Worm (Caenorhabditis elegans): ENCODE data around the gene F53H8.3.

Gene F53H8.3

DNA sequence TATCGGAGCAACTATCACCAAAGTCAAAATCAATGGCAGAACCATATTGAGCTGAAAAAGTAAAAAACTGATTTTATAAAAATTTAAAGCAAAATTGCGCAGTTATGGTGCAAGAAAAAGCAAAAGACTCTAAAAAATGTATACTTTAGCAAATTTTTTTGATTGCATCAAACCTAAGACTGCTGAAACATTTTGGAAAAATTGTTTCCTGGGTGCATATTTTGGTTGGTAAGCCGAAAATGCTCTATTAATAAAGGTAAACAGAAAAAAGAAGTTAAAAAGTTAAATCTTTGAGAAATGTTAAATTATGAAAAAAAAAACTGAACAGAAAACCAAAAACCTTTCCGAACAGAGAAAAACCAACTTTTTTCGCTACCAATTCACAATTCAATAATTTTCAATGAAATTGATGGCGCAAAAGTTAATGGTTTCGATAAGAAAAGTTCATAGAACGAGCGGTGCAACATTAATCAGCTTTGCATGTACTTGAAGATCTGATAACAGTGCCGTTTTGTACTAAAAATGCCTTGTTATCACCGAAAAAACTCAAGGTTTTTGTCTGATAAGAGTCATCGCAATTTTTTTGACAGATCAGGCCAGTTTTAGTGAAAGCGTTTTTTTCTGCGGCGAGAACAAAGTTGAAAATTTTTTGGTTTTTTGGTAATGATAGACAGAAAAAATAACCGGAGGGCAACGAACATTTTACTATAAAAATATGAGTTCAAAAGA is 39.8 kb downstream of the F53H8.3 start, which contains the start of gene abhd-3.2:
TSS of gene abhd-3.2 (minus strand) at position 51 of the 729 bp plus-strand sequence.
- no peak for TF ChIP-seq med-1 (GFP tag; optimal IDR thresholded peaks at IDR 0.05; ENCODE audit: insufficient read depth)
- no peak for TF ChIP-seq cog-1 (tag; optimal IDR thresholded peaks at IDR 0.05)
- TF ChIP-seq ztf-29 (GFP tag; IDR thresholded peaks at IDR 0.05) = no peak
- no peak for TF ChIP-seq ref-1 (GFP tag; conservative IDR thresholded peaks at IDR 0.05)
- no peak for TF ChIP-seq flt-1 (GFP tag; IDR thresholded peaks at IDR 0.05)
- TF ChIP-seq T22C8.4 (GFP tag; IDR thresholded peaks at IDR 0.05) = no peak
- TF ChIP-seq ztf-23 (GFP tag; IDR thresholded peaks at IDR 0.05) = no peak
- no peak for TF ChIP-seq klf-2 (GFP tag; conservative IDR thresholded peaks at IDR 0.05)
- no peak for TF ChIP-seq tab-1 (GFP tag; IDR thresholded peaks at IDR 0.05)

- TF ChIP-seq ztf-23 (GFP tag; IDR thresholded peaks at IDR 0.05) (no peak), flt-1 (GFP tag; IDR thresholded peaks at IDR 0.05) (no peak), T22C8.4 (GFP tag; IDR thresholded peaks at IDR 0.05) (no peak), med-1 (GFP tag; optimal IDR thresholded peaks at IDR 0.05; ENCODE audit: insufficient read depth) (no peak), ref-1 (GFP tag; conservative IDR thresholded peaks at IDR 0.05) (no peak), ztf-29 (GFP tag; IDR thresholded peaks at IDR 0.05) (no peak), klf-2 (GFP tag; conservative IDR thresholded peaks at IDR 0.05) (no peak), tab-1 (GFP tag; IDR thresholded peaks at IDR 0.05) (no peak), cog-1 (tag; optimal IDR thresholded peaks at IDR 0.05) (no peak)
These were observed 42.1 kb downstream of the F53H8.3 start, which contains the start of gene C44C1.1 for ce11 chrX:980252-981009. C44C1.1 (plus strand) TSS chrX:980776.

DNA sequence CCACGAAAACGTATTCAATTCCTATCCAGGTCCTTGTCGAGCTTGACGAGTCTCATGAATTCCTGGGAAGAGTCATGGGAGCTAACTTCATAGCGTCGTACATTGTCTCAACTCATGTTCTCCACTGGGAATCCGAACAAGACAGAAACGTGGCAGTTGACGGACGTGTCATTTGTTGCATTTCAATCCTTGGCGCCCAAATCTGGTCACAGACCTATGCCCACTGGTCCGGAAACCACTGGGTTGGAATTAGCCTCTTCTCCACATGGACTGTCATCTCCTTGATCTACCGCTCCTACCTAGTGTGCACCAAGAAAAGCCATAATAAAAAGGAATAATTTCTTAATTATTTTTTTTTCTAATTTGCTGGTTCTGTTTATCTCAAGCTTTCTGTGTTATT is 44.3 kb downstream of the F53H8.3 start:
- TF ChIP-seq T22C8.4 (GFP tag; IDR thresholded peaks at IDR 0.05) (no peak), ref-1 (GFP tag; conservative IDR thresholded peaks at IDR 0.05) (no peak), flt-1 (GFP tag; IDR thresholded peaks at IDR 0.05) (no peak), ztf-29 (GFP tag; IDR thresholded peaks at IDR 0.05) (no peak), ztf-23 (GFP tag; IDR thresholded peaks at IDR 0.05) (no peak), med-1 (GFP tag; optimal IDR thresholded peaks at IDR 0.05; ENCODE audit: insufficient read depth) (no peak)

DNA sequence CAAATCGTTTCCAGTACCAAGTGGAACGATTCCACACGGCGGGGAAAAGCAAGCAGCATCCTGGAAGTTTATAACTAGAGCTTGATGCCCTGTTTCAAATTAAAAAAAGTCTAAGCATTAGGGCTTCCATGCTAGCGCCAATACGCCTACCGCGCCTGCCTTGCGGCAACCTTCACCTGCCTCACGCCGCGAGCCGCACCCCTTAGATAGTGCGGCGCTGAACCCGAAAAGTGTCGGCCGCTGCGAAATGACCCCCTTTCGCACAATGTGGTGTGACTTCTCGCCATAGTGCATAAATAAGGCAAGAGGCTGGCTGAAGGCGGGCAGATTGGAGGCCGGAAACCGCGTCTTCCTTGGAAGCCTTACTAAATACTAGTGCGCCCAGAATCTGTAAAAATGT is 48.1 kb downstream of the F53H8.3 start:
- no peak for TF ChIP-seq klf-2 (GFP tag; conservative IDR thresholded peaks at IDR 0.05)
- TF ChIP-seq ztf-29 (GFP tag; IDR thresholded peaks at IDR 0.05) = no peak
- TF ChIP-seq T22C8.4 (GFP tag; IDR thresholded peaks at IDR 0.05) = no peak
- TF ChIP-seq med-1 (GFP tag; optimal IDR thresholded peaks at IDR 0.05; ENCODE audit: insufficient read depth) = no peak
- TF ChIP-seq cog-1 (tag; optimal IDR thresholded peaks at IDR 0.05) = no peak
- TF ChIP-seq tab-1 (GFP tag; IDR thresholded peaks at IDR 0.05) = no peak
- TF ChIP-seq ref-1 (GFP tag; conservative IDR thresholded peaks at IDR 0.05) = no peak
- TF ChIP-seq flt-1 (GFP tag; IDR thresholded peaks at IDR 0.05) = peak; percentile 39; the same call in 1 of the 2 replicates
- peak; percentile 38; the same call in 1 of the 2 replicates for TF ChIP-seq ztf-23 (GFP tag; IDR thresholded peaks at IDR 0.05)

- TF ChIP-seq cog-1 (tag; optimal IDR thresholded peaks at IDR 0.05) = no peak
- no peak for TF ChIP-seq flt-1 (GFP tag; IDR thresholded peaks at IDR 0.05)
- no peak for TF ChIP-seq tab-1 (GFP tag; IDR thresholded peaks at IDR 0.05)
- TF ChIP-seq med-1 (GFP tag; optimal IDR thresholded peaks at IDR 0.05; ENCODE audit: insufficient read depth) = no peak
- no peak for TF ChIP-seq ztf-29 (GFP tag; IDR thresholded peaks at IDR 0.05)
- no peak for TF ChIP-seq T22C8.4 (GFP tag; IDR thresholded peaks at IDR 0.05)
- no peak for TF ChIP-seq klf-2 (GFP tag; conservative IDR thresholded peaks at IDR 0.05)
- no peak for TF ChIP-seq ref-1 (GFP tag; conservative IDR thresholded peaks at IDR 0.05)
- no peak for TF ChIP-seq ztf-23 (GFP tag; IDR thresholded peaks at IDR 0.05)
These were observed 52.9 kb downstream of the F53H8.3 start, which contains the start of the genes C09E10.3 and dgk-1 for ce11 chrX:991274-991673. C09E10.3 (minus strand) TSS chrX:991374. dgk-1 (minus strand) TSS chrX:991456.
